Worm (Caenorhabditis elegans): ENCODE data around the gene mps-2.

- no peak for TF ChIP-seq ceh-82 (tag; optimal IDR thresholded peaks at IDR 0.05)
- TF ChIP-seq nhr-11 (tag; optimal IDR thresholded peaks at IDR 0.05): no peak
- no peak for TF ChIP-seq nhr-76 (tag; optimal IDR thresholded peaks at IDR 0.05)
- TF ChIP-seq zag-1 (tag; optimal IDR thresholded peaks at IDR 0.05): no peak
- TF ChIP-seq elt-2 (tag; optimal IDR thresholded peaks at IDR 0.05): no peak
- no peak for TF ChIP-seq unc-62 (GFP tag; optimal IDR thresholded peaks at IDR 0.05)
- no peak for TF ChIP-seq nhr-237 (tag; optimal IDR thresholded peaks at IDR 0.05)
These were observed 21.7 kb downstream of the mps-2 start, which contains the start of gene djr-1.1 for ce11 chrII:290282-290681.
